Fruit fly (Drosophila melanogaster): Measurements from ENCODE around the gene CG31676.

DNA sequence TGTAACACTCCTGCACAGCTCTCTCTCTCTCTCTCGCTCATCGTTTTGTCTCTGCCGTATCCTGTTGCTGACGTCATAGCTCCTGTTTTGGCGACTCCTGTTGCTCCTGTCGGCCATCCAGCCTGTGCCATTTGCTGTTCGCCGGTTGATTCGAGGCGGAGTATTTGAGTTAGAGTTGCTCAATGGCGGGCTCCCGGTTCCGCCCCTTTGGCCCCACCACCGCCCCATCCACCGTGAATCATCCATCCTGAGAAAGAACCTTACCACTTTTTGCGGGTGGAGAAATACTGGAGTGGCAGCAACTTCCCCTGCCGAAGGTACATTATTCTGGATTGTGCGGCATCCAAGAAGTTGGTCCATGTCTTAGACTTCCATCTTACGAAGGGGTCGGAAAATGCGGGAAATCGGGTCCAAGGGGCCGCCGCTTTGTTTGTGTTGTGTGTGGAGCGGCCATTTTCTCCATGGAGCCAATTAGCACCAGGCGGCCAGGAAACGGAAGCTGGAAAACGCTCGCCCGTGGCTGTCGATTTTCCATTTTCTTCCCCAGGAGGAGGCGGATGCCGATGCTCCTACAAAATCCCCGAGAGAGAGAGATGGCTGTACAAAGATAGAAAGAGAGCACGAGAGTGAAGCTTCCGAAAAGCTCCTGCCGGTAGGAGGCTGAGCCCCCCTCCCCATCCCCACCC is 31.9 kb upstream of the CG31676 start:
- TF ChIP-seq CG6254 (GFP tag; optimal IDR thresholded peaks at IDR 0.05) (no peak), ato (GFP tag; IDR thresholded peaks at IDR 0.05; ENCODE audit: partially characterized antibody) (no peak), Dfd (GFP tag; optimal IDR thresholded peaks at IDR 0.05) (no peak), ttk (GFP tag; IDR thresholded peaks at IDR 0.05) (no peak), HLH3B (GFP tag; IDR thresholded peaks at IDR 0.05) (no peak), CG13894 (tag; optimal IDR thresholded peaks at IDR 0.05) (peak; percentile 94), CrebB (tag; optimal IDR thresholded peaks at IDR 0.05) (no peak), kni (GFP tag; optimal IDR thresholded peaks at IDR 0.05) (no peak), CG15269 (tag; optimal IDR thresholded peaks at IDR 0.05) (no peak), Aef1 (GFP tag; IDR thresholded peaks at IDR 0.05) (no peak), Taf1 (GFP tag; IDR thresholded peaks at IDR 0.05) (no peak), HmgZ (tag; optimal IDR thresholded peaks at IDR 0.05) (no peak)

Measured in whole organism, embryonic.